Worm (Caenorhabditis elegans) whole organism, L1 larva: ENCODE results near the gene delm-1.

Source experiments
- C04F5.9 ChIP-seq: sonication (generic microtip); optimal IDR thresholded peaks from 2 replicates; lab custom pipeline; 2016; ENCODE audit warnings: missing genetic modification characterization, missing compliant biosample characterization
- C34B4.2 ChIP-seq: sonication (generic microtip); optimal IDR thresholded peaks from 2 replicates; lab custom pipeline; 2017; ENCODE audit warnings: mild to moderate bottlenecking, missing genetic modification characterization, missing compliant biosample characterization
- Y116A8C.19 ChIP-seq: sonication (generic microtip); optimal IDR thresholded peaks from 2 replicates; lab custom pipeline; 2016; ENCODE audit warnings: missing compliant biosample characterization, missing genetic modification characterization, borderline replicate concordance
- aha-1 ChIP-seq: fragments of 150-350 bp; optimal IDR thresholded peaks from 2 replicates; lab custom pipeline; 2014; ENCODE audit warnings: missing biosample characterization, missing genetic modification characterization
- alr-1 ChIP-seq: fragments of 200-800 bp; sonication (Bioruptor generic); optimal IDR thresholded peaks from 2 replicates; lab custom pipeline; 2018; ENCODE audit warnings: borderline replicate concordance, mild to moderate bottlenecking, missing genetic modification characterization, missing compliant biosample characterization
- aly-2 ChIP-seq: fragments of 150-350 bp; optimal IDR thresholded peaks from 2 replicates; lab custom pipeline; 2014; ENCODE audit warnings: missing biosample characterization, missing genetic modification characterization
- blmp-1 ChIP-seq: fragments of 150-350 bp; optimal IDR thresholded peaks from 2 replicates; lab custom pipeline; 2014; ENCODE audit warnings: missing biosample characterization, missing genetic modification characterization
- ceh-63 ChIP-seq: fragments of 200-800 bp; sonication (Bioruptor generic); optimal IDR thresholded peaks from 2 replicates; lab custom pipeline; 2018; ENCODE audit warnings: mild to moderate bottlenecking, missing genetic modification characterization, missing compliant biosample characterization
- ceh-82 ChIP-seq, 3 experiments: fragments of 150-350 bp in 1 of 3; sonication (generic microtip) in 2 of 3; optimal IDR thresholded peaks; 2 replicates each; lab custom pipeline; 2014 to 2017; ENCODE audit warnings: missing biosample characterization in 3 of 3, missing genetic modification characterization in 3 of 3
- ceh-90 ChIP-seq: sonication (generic microtip); optimal IDR thresholded peaks from 2 replicates; lab custom pipeline; 2016; ENCODE audit warnings: missing genetic modification characterization, missing compliant biosample characterization
- ces-1 ChIP-seq: fragments of 150-350 bp; optimal IDR thresholded peaks from 2 replicates; lab custom pipeline; 2014; ENCODE audit warnings: missing biosample characterization, missing genetic modification reagents, missing genetic modification characterization
- dsc-1 ChIP-seq: sonication (generic microtip); optimal IDR thresholded peaks from 2 replicates; lab custom pipeline; 2016; ENCODE audit warnings: mild to moderate bottlenecking, missing genetic modification characterization, missing compliant biosample characterization
- efl-1 ChIP-seq, 4 experiments: fragments of 150-350 bp; optimal IDR thresholded peaks in 3 of 4; peaks in 1 of 4; 1 replicate in 1 of 4; 2 replicates in 3 of 4; lab custom pipeline; 2014; ENCODE audit warnings: missing biosample characterization in 2 of 4, missing genetic modification characterization in 2 of 4, missing genetic modification reagents in 2 of 4
- efl-3 ChIP-seq: fragments of 200-800 bp; sonication (Bioruptor generic); optimal IDR thresholded peaks from 2 replicates; lab custom pipeline; 2018; ENCODE audit warnings: mild to moderate bottlenecking, missing genetic modification characterization, missing compliant biosample characterization
- egl-27 ChIP-seq, 2 experiments: fragments of 150-350 bp in 1 of 2; sonication (generic microtip); optimal IDR thresholded peaks; 3 replicates each; lab custom pipeline; 2017 to 2018; ENCODE audit warnings: missing biosample characterization in 2 of 2, missing genetic modification characterization in 2 of 2, missing genetic modification reagents in 2 of 2
- fkh-10 ChIP-seq: sonication (generic microtip); optimal IDR thresholded peaks from 2 replicates; lab custom pipeline; 2017; ENCODE audit warnings: missing biosample characterization, missing genetic modification reagents, missing genetic modification characterization
- fkh-4 ChIP-seq: sonication (generic microtip); optimal IDR thresholded peaks from 2 replicates; lab custom pipeline; 2016; ENCODE audit warnings: missing compliant biosample characterization, missing genetic modification characterization, borderline replicate concordance
- grh-1 ChIP-seq: fragments of 200-800 bp; sonication (Bioruptor generic); IDR thresholded peaks from 2 replicates; pipeline ENCODE4 v1.3.6; 2022; ENCODE audit warnings: missing genetic modification reagents, missing genetic modification characterization, missing compliant biosample characterization
- hlh-17 ChIP-seq: fragments of 200-800 bp; sonication (Bioruptor generic); optimal IDR thresholded peaks from 2 replicates; lab custom pipeline; 2018; ENCODE audit warnings: missing genetic modification characterization, mild to moderate bottlenecking, missing compliant biosample characterization, moderate library complexity, borderline replicate concordance
- hpl-2 ChIP-seq: fragments of 150-350 bp; optimal IDR thresholded peaks from 2 replicates; lab custom pipeline; 2014; ENCODE audit warnings: missing biosample characterization, missing genetic modification reagents, missing genetic modification characterization
- lin-13 ChIP-seq: fragments of 150-350 bp; optimal IDR thresholded peaks from 2 replicates; lab custom pipeline; 2014; ENCODE audit warnings: missing biosample characterization, missing genetic modification reagents, missing genetic modification characterization
- lin-15B ChIP-seq: fragments of 150-350 bp; sonication (generic microtip); optimal IDR thresholded peaks from 3 replicates; lab custom pipeline; 2014; ENCODE audit warnings: missing biosample characterization, missing genetic modification characterization
- lin-35 ChIP-seq, 2 experiments: fragments of 150-350 bp; optimal IDR thresholded peaks; 2 replicates each; lab custom pipeline; 2014; ENCODE audit warnings: missing biosample characterization in 2 of 2, missing genetic modification characterization in 2 of 2, missing genetic modification reagents in 2 of 2
- lin-39 ChIP-seq: fragments of 150-350 bp; optimal IDR thresholded peaks from 2 replicates; lab custom pipeline; 2014; ENCODE audit warnings: missing biosample characterization, missing genetic modification reagents, missing genetic modification characterization
- lsy-2 ChIP-seq, 2 experiments: fragments of 150-350 bp; optimal IDR thresholded peaks; 2 replicates each; lab custom pipeline; 2014; ENCODE audit warnings: missing biosample characterization in 2 of 2, missing genetic modification characterization in 2 of 2
- mdl-1 ChIP-seq, 2 experiments: fragments of 150-350 bp; optimal IDR thresholded peaks; 2 replicates each; lab custom pipeline; 2014 to 2017; ENCODE audit warnings: missing biosample characterization in 2 of 2, missing genetic modification characterization in 2 of 2, inconsistent platforms in 1 of 2
- mef-2 ChIP-seq: fragments of 150-350 bp; optimal IDR thresholded peaks from 2 replicates; lab custom pipeline; 2014; ENCODE audit warnings: missing biosample characterization, missing genetic modification characterization
- mep-1 ChIP-seq: fragments of 150-350 bp; optimal IDR thresholded peaks from 2 replicates; lab custom pipeline; 2014; ENCODE audit warnings: missing biosample characterization, missing genetic modification characterization
- nhr-12 ChIP-seq: sonication (generic microtip); optimal IDR thresholded peaks from 2 replicates; lab custom pipeline; 2017; ENCODE audit warnings: missing biosample characterization, missing genetic modification characterization
- nhr-19 ChIP-seq: fragments of 200-800 bp; sonication (Bioruptor generic); conservative IDR thresholded peaks from 2 replicates; pipeline ENCODE4 v1.3.6; 2022; ENCODE audit warnings: missing genetic modification characterization, missing compliant biosample characterization
- nhr-20 ChIP-seq: sonication (generic microtip); optimal IDR thresholded peaks from 2 replicates; lab custom pipeline; 2016; ENCODE audit warnings: mild to moderate bottlenecking, missing genetic modification characterization, missing compliant biosample characterization
- nhr-28 ChIP-seq: fragments of 150-350 bp; optimal IDR thresholded peaks from 2 replicates; lab custom pipeline; 2014; ENCODE audit warnings: missing biosample characterization, missing genetic modification characterization
- nhr-47 ChIP-seq: sonication (generic microtip); optimal IDR thresholded peaks from 2 replicates; lab custom pipeline; 2016; ENCODE audit warnings: mild to moderate bottlenecking, missing genetic modification characterization, moderate library complexity, missing compliant biosample characterization
- nhr-71 ChIP-seq: sonication (generic microtip); optimal IDR thresholded peaks from 2 replicates; lab custom pipeline; 2016; ENCODE audit warnings: mild to moderate bottlenecking, missing genetic modification characterization, moderate library complexity, missing compliant biosample characterization
- nhr-76 ChIP-seq: sonication (generic microtip); optimal IDR thresholded peaks from 2 replicates; lab custom pipeline; 2017; ENCODE audit warnings: missing biosample characterization, missing genetic modification characterization
- nhr-77 ChIP-seq: fragments of 150-350 bp; optimal IDR thresholded peaks from 2 replicates; lab custom pipeline; 2014; ENCODE audit warnings: missing biosample characterization, missing genetic modification characterization
- nhr-85 ChIP-seq: sonication (generic microtip); peaks from one replicate; lab custom pipeline; 2016; ENCODE audit warnings: missing genetic modification characterization, inconsistent platforms, missing compliant biosample characterization
- nhr-90 ChIP-seq: sonication (generic microtip); optimal IDR thresholded peaks from 2 replicates; lab custom pipeline; 2016; ENCODE audit warnings: mild to moderate bottlenecking, missing genetic modification characterization, missing compliant biosample characterization; ENCODE audit not compliant: poor library complexity
- pag-3 ChIP-seq: sonication (generic microtip); optimal IDR thresholded peaks from 2 replicates; lab custom pipeline; 2017; ENCODE audit warnings: missing genetic modification characterization, mild to moderate bottlenecking, missing compliant biosample characterization, antibody characterized with exemption, borderline replicate concordance; ENCODE audit not compliant: insufficient read depth
- pax-3 ChIP-seq: fragments of 200-800 bp; sonication (Bioruptor generic); optimal IDR thresholded peaks from 2 replicates; lab custom pipeline; 2018; ENCODE audit warnings: mild to moderate bottlenecking, missing genetic modification characterization, moderate library complexity, missing compliant biosample characterization
- pqm-1 ChIP-seq: sonication (generic microtip); optimal IDR thresholded peaks from 3 replicates; lab custom pipeline; 2017; ENCODE audit warnings: missing biosample characterization, missing genetic modification characterization
- skn-1 ChIP-seq: fragments of 150-350 bp; optimal IDR thresholded peaks from 2 replicates; lab custom pipeline; 2014; ENCODE audit warnings: missing biosample characterization, missing genetic modification characterization
- snu-23 ChIP-seq: sonication (generic microtip); optimal IDR thresholded peaks from 2 replicates; lab custom pipeline; 2016; ENCODE audit warnings: missing genetic modification characterization, missing compliant biosample characterization
- sptf-1 ChIP-seq: fragments of 150-350 bp; optimal IDR thresholded peaks from 2 replicates; lab custom pipeline; 2014; ENCODE audit warnings: missing biosample characterization, missing genetic modification characterization
- sup-37 ChIP-seq: fragments of 200-800 bp; sonication (Bioruptor generic); optimal IDR thresholded peaks from 2 replicates; lab custom pipeline; 2018; ENCODE audit warnings: mild to moderate bottlenecking, missing genetic modification characterization, missing compliant biosample characterization
- swsn-7 ChIP-seq: sonication (generic microtip); optimal IDR thresholded peaks from 2 replicates; lab custom pipeline; 2016; ENCODE audit warnings: missing genetic modification characterization, missing compliant biosample characterization
- tlp-1 ChIP-seq: fragments of 150-350 bp; optimal IDR thresholded peaks from 2 replicates; lab custom pipeline; 2014; ENCODE audit warnings: missing biosample characterization, missing genetic modification characterization
- unc-30 ChIP-seq: sonication (generic microtip); optimal IDR thresholded peaks from 2 replicates; lab custom pipeline; 2017; ENCODE audit warnings: missing biosample characterization, missing genetic modification characterization
- unc-62 ChIP-seq: fragments of 150-350 bp; optimal IDR thresholded peaks from 2 replicates; lab custom pipeline; 2014; ENCODE audit warnings: missing biosample characterization, missing genetic modification reagents, missing genetic modification characterization
- unc-86 ChIP-seq: sonication (generic microtip); optimal IDR thresholded peaks from 2 replicates; lab custom pipeline; 2016; ENCODE audit warnings: missing genetic modification characterization, missing compliant biosample characterization
- xbp-1 ChIP-seq: sonication (generic microtip); optimal IDR thresholded peaks from 2 replicates; lab custom pipeline; 2016; ENCODE audit warnings: missing genetic modification characterization, missing compliant biosample characterization
- zag-1 ChIP-seq: fragments of 150-350 bp; optimal IDR thresholded peaks from 2 replicates; lab custom pipeline; 2014; ENCODE audit warnings: missing biosample characterization, missing genetic modification characterization
- ztf-11 ChIP-seq, 2 experiments: sonication (generic microtip); optimal IDR thresholded peaks; 2 replicates each; lab custom pipeline; 2016 to 2017; ENCODE audit warnings: missing genetic modification characterization in 2 of 2, missing biosample characterization in 1 of 2, missing compliant biosample characterization in 1 of 2

Gene delm-1

ce11 chrIV:9092011-9092410, 43.3 kb downstream of the delm-1 start:
- no peak for TF ChIP-seq pqm-1 (tag; lab: Kevin White, UChicago)
- TF ChIP-seq nhr-28 (tag; lab: Kevin White, UChicago): no peak
- no peak for TF ChIP-seq blmp-1 (tag; lab: Kevin White, UChicago)
- TF ChIP-seq nhr-90 (tag; lab: Kevin White, UChicago): no peak
- TF ChIP-seq unc-86 (tag; lab: Kevin White, UChicago): no peak
- no peak for TF ChIP-seq C04F5.9
- peak; percentile 1 for TF ChIP-seq mep-1 (tag; lab: Kevin White, UChicago)
- TF ChIP-seq fkh-10 (GFP tag; lab: Kevin White, UChicago): peak; percentile 68
- TF ChIP-seq nhr-77 (tag; lab: Kevin White, UChicago): no peak
- TF ChIP-seq tlp-1: no peak
- no peak for TF ChIP-seq sptf-1 (tag; lab: Kevin White, UChicago)
- TF ChIP-seq efl-1 (optimal IDR thresholded peaks at IDR 0.05; lab: Kevin White, UChicago): peak in 1 of 2 experiments; percentile 5
- peak in 1 of 2 experiments; percentile 51 for TF ChIP-seq efl-1 (GFP tag; optimal IDR thresholded peaks at IDR 0.05 in 1 of 2; lab: Kevin White, UChicago)
- no peak for TF ChIP-seq unc-62
- no peak for TF ChIP-seq pag-3 (tag; lab: Kevin White, UChicago)
- TF ChIP-seq nhr-19 (GFP tag; lab: Robert Waterston, UW): no peak
- no peak for TF ChIP-seq nhr-85 (tag; lab: Kevin White, UChicago)
- no peak for TF ChIP-seq C34B4.2 (tag; lab: Kevin White, UChicago)
- peak; percentile 25 for TF ChIP-seq nhr-71 (tag; lab: Kevin White, UChicago)
- TF ChIP-seq lin-15B (tag; lab: Kevin White, UChicago): no peak
- TF ChIP-seq ceh-82 (tag; optimal IDR thresholded peaks at IDR 0.05; lab: Kevin White, UChicago): no peak
- no peak for TF ChIP-seq mef-2 (tag; lab: Kevin White, UChicago)
- TF ChIP-seq hlh-17 (GFP tag; lab: Kevin White, UChicago): no peak
- no peak for TF ChIP-seq mdl-1 (tag; optimal IDR thresholded peaks at IDR 0.05; lab: Kevin White, UChicago)
- TF ChIP-seq unc-30: no peak
- TF ChIP-seq lsy-2 (tag; optimal IDR thresholded peaks at IDR 0.05; lab: Kevin White, UChicago): no peak
- TF ChIP-seq nhr-47 (tag; lab: Kevin White, UChicago): no peak
- TF ChIP-seq egl-27 (tag; optimal IDR thresholded peaks at IDR 0.05; lab: Kevin White, UChicago): no peak
- no peak for TF ChIP-seq swsn-7 (tag; lab: Kevin White, UChicago)
- no peak for TF ChIP-seq xbp-1 (tag; lab: Kevin White, UChicago)
- TF ChIP-seq nhr-12: no peak
- no peak for TF ChIP-seq snu-23 (GFP tag; lab: Kevin White, UChicago)
- TF ChIP-seq zag-1 (tag; lab: Kevin White, UChicago): peak; percentile 2
- TF ChIP-seq nhr-76 (tag; lab: Kevin White, UChicago): no peak
- TF ChIP-seq Y116A8C.19 (tag; lab: Kevin White, UChicago): no peak
- TF ChIP-seq ces-1 (GFP tag; lab: Kevin White, UChicago): peak; percentile 84
- no peak for TF ChIP-seq nhr-20 (tag; lab: Kevin White, UChicago)
- TF ChIP-seq ceh-63: no peak
- TF ChIP-seq aly-2 (tag; lab: Kevin White, UChicago): no peak
- TF ChIP-seq ceh-90 (tag; lab: Kevin White, UChicago): no peak
- no peak for TF ChIP-seq aha-1 (tag; lab: Kevin White, UChicago)
- TF ChIP-seq sup-37: no peak
- no peak for TF ChIP-seq dsc-1
- no peak for TF ChIP-seq grh-1 (GFP tag; lab: Robert Waterston, UW)
- TF ChIP-seq skn-1 (tag; lab: Kevin White, UChicago): no peak
- TF ChIP-seq lin-39 (tag; lab: Kevin White, UChicago): no peak
- no peak for TF ChIP-seq pax-3
- no peak for TF ChIP-seq lin-35 (GFP tag; optimal IDR thresholded peaks at IDR 0.05; lab: Kevin White, UChicago)
- TF ChIP-seq ztf-11 (tag; optimal IDR thresholded peaks at IDR 0.05; lab: Kevin White, UChicago): no peak
- TF ChIP-seq efl-3 (GFP tag; lab: Kevin White, UChicago): no peak
- TF ChIP-seq hpl-2 (GFP tag; lab: Kevin White, UChicago): no peak
- TF ChIP-seq fkh-4 (tag; lab: Kevin White, UChicago): no peak
- no peak for TF ChIP-seq alr-1 (tag; lab: Kevin White, UChicago)
- TF ChIP-seq lin-13 (GFP tag; lab: Kevin White, UChicago): no peak
